Fruit fly (Drosophila melanogaster) whole organism, pupa: ENCODE measurements around the gene Lsd-2.
A peak's percentile ranks its signal among the peaks of the same experiment; 100 is the strongest.

Experiments
- CG10348 ChIP-seq: fragments of 200-800 bp; sonication (Bioruptor generic); IDR thresholded peaks from 2 replicates; pipeline ENCODE4 v1.3.6; 2022; ENCODE audit warnings: missing biosample characterization, missing genetic modification characterization
- CG12605 ChIP-seq: fragments of 200-800 bp; sonication (Bioruptor generic); IDR thresholded peaks from 2 replicates; pipeline ENCODE4 v1.3.6; 2022; ENCODE audit warnings: missing biosample characterization, missing genetic modification characterization
- CG13204 ChIP-seq: fragments of 200-800 bp; sonication (Bioruptor generic); optimal IDR thresholded peaks from 2 replicates; lab custom pipeline; 2018; ENCODE audit warnings: missing biosample characterization, mild to moderate bottlenecking, missing genetic modification characterization, moderate library complexity
- CG14655 ChIP-seq: fragments of 200-800 bp; sonication (Bioruptor generic); optimal IDR thresholded peaks from 3 replicates; lab custom pipeline; 2017; ENCODE audit warnings: mild to moderate bottlenecking, missing biosample characterization, missing genetic modification reagents, missing genetic modification characterization
- CG15710 ChIP-seq: fragments of 200-800 bp; sonication (Bioruptor generic); optimal IDR thresholded peaks from 2 replicates; lab custom pipeline; 2018; ENCODE audit warnings: missing biosample characterization, mild to moderate bottlenecking, missing genetic modification characterization, moderate library complexity
- CG17806 ChIP-seq: fragments of 200-800 bp; sonication (Bioruptor generic); optimal IDR thresholded peaks from 2 replicates; lab custom pipeline; 2018; ENCODE audit warnings: missing biosample characterization, mild to moderate bottlenecking, missing genetic modification characterization, moderate library complexity
- CG32121 ChIP-seq: fragments of 200-800 bp; sonication (Bioruptor generic); IDR thresholded peaks from 2 replicates; pipeline ENCODE4 v1.3.6; 2022; ENCODE audit warnings: missing biosample characterization, missing genetic modification characterization
- CG34367 ChIP-seq: fragments of 200-800 bp; sonication (Bioruptor generic); optimal IDR thresholded peaks from 2 replicates; lab custom pipeline; 2018; ENCODE audit warnings: missing biosample characterization, mild to moderate bottlenecking, missing genetic modification characterization
- CG4496 ChIP-seq: fragments of 200-800 bp; sonication (Bioruptor generic); IDR thresholded peaks from 3 replicates; pipeline ENCODE4 v1.3.6; 2022; ENCODE audit warnings: missing biosample characterization, missing genetic modification characterization
- CG8159 ChIP-seq: fragments of 200-800 bp; sonication (Bioruptor generic); optimal IDR thresholded peaks from 3 replicates; lab custom pipeline; 2018; ENCODE audit warnings: missing biosample characterization, mild to moderate bottlenecking, missing genetic modification characterization, moderate library complexity
- CG8301 ChIP-seq: fragments of 200-800 bp; sonication (Bioruptor generic); optimal IDR thresholded peaks from 2 replicates; lab custom pipeline; 2018; ENCODE audit warnings: missing biosample characterization, mild to moderate bottlenecking, missing genetic modification characterization
- CG9948 ChIP-seq: fragments of 200-800 bp; sonication (Bioruptor generic); optimal IDR thresholded peaks from 2 replicates; lab custom pipeline; 2018; ENCODE audit warnings: missing biosample characterization, mild to moderate bottlenecking, missing genetic modification characterization, moderate library complexity
- D1 ChIP-seq: fragments of 200-800 bp; sonication (Bioruptor generic); optimal IDR thresholded peaks from 2 replicates; lab custom pipeline; 2018; ENCODE audit warnings: missing biosample characterization, mild to moderate bottlenecking, missing genetic modification characterization, moderate library complexity
- EcR ChIP-seq: fragments of 200-800 bp; sonication (Bioruptor generic); optimal IDR thresholded peaks from 3 replicates; lab custom pipeline; 2019; ENCODE audit warnings: missing biosample characterization, missing genetic modification characterization, mild to moderate bottlenecking, moderate library complexity, missing genetic modification reagents
- Ets98B ChIP-seq: fragments of 200-800 bp; sonication (Bioruptor generic); IDR thresholded peaks from 2 replicates; pipeline ENCODE4 v1.3.6; 2022; ENCODE audit warnings: missing biosample characterization, missing genetic modification characterization
- Pif1A ChIP-seq: fragments of 200-800 bp; sonication (Bioruptor generic); optimal IDR thresholded peaks from 3 replicates; lab custom pipeline; 2016; ENCODE audit warnings: missing biosample characterization, missing genetic modification characterization
- Pif1B ChIP-seq: fragments of 200-800 bp; sonication (Bioruptor generic); optimal IDR thresholded peaks from 3 replicates; lab custom pipeline; 2016; ENCODE audit warnings: missing biosample characterization, missing genetic modification characterization
- Snoo ChIP-seq: fragments of 200-800 bp; sonication (Bioruptor generic); optimal IDR thresholded peaks from 3 replicates; lab custom pipeline; 2017; ENCODE audit warnings: missing biosample characterization, mild to moderate bottlenecking, missing genetic modification characterization, inconsistent platforms
- fd96Ca ChIP-seq: fragments of 200-800 bp; sonication (Bioruptor generic); IDR thresholded peaks from 3 replicates; pipeline ENCODE4 v1.3.6; 2022; ENCODE audit warnings: missing biosample characterization, missing genetic modification characterization
- gl ChIP-seq: fragments of 200-800 bp; sonication (Bioruptor generic); optimal IDR thresholded peaks from 2 replicates; lab custom pipeline; 2018; ENCODE audit warnings: missing biosample characterization, mild to moderate bottlenecking, missing genetic modification characterization
- rn ChIP-seq: fragments of 200-800 bp; sonication (Bioruptor generic); IDR thresholded peaks from 2 replicates; pipeline ENCODE4 v1.3.6; 2022; ENCODE audit warnings: missing biosample characterization, missing genetic modification characterization

Lsd-2 gene

DNA sequence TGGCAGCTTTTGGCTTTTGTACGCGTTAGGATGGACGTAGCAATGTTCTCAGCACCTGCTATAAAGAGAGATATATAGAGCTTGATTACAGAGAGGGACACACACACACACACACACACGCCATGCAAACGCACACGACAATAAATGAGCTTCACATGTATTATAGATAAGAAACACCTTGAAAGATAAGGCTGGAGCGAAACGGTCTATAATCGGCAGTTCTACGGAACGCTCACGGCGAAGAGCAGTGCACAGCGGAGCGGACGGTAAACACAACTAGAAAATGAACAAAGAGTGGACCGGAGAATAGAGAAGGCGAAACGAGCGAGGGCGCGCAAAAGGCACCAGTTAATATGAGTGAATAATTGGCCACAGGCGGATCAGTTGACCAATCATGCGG lies 27.3 kb downstream of the Lsd-2 start:
- TF ChIP-seq CG17806 (no peak), EcR (GFP tag; lab: Kevin White, UChicago) (peak; percentile 4)
- TF ChIP-seq, all 21 proteins: peak for 1

DNA sequence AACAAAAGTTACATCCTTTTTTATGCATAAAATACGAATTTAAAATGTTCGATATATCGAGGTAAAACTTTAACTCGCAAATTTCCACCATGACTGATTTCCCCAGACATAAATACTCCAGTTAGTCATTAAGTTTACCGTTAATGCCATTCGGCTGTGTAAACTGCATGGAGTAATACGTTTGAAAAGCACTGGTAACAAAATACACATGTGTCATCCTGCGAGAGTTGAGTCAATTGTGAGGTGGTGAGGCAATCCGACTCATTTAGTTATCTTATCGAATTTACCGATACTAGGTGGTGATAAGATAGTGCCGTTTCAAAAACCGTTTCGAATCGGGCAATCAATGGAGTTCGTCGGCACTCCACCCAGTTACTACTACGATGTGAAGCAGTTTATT lies 30.4 kb downstream of the Lsd-2 start:
- TF ChIP-seq Pif1B: no peak
- TF ChIP-seq EcR (GFP tag; lab: Kevin White, UChicago): no peak
- no peak for TF ChIP-seq rn (GFP tag; lab: Robert Waterston, UW)
- TF ChIP-seq CG12605: no peak
- TF ChIP-seq gl: no peak
- no peak for TF ChIP-seq Pif1A (GFP tag; lab: Kevin White, UChicago)
- no peak for TF ChIP-seq Snoo (tag; lab: Kevin White, UChicago)

DNA sequence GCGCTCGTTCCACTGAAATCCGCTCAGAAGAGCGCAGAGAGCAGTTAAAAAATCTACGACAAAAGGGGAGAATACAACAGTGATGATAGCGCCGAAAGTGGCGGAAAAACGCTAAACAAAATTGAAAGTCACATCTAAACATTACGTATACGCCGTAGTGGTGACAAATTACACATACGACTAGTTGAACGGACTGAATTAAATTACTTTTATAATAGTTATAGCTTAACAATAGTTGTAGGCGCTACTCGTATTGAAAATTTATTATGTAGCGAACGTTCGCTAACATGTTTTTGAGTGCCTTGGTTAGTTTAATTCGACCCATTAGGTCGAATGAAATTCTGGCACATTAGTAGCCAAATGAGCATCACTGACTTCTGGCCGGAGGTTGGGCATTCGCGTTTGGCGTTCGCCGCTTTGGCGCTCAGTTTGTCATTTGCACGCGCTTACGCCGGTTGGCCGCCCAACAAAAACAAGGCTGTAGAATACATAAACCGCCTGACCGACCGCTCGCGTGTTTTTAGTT lies 32.3 kb downstream of the Lsd-2 start, which contains the start of gene CG5541:
Gene CG5541 (plus strand): TSS at position 424 of the 526 bp plus-strand sequence.
- TF ChIP-seq CG9948 (tag; lab: Kevin White, UChicago) (no peak), gl (no peak), CG15710 (tag; lab: Kevin White, UChicago) (peak; percentile 35), Ets98B (no peak), CG10348 (GFP tag; lab: Robert Waterston, UW) (no peak), Pif1A (GFP tag; lab: Kevin White, UChicago) (peak; percentile 48), CG34367 (tag; lab: Kevin White, UChicago) (no peak), CG4496 (no peak; the same call in 2 of the 3 replicates), CG32121 (GFP tag; lab: Robert Waterston, UW) (peak; percentile 7; the same call in 1 of the 2 replicates), Pif1B (peak; percentile 34), CG8301 (tag; lab: Kevin White, UChicago) (no peak), D1 (tag; lab: Kevin White, UChicago) (no peak), CG17806 (no peak), CG8159 (tag; lab: Kevin White, UChicago) (peak; percentile 40), Snoo (tag; lab: Kevin White, UChicago) (peak; percentile 12), rn (GFP tag; lab: Robert Waterston, UW) (no peak), EcR (GFP tag; lab: Kevin White, UChicago) (no peak), CG14655 (GFP tag; lab: Kevin White, UChicago) (peak; percentile 34), CG12605 (no peak), fd96Ca (GFP tag; lab: Robert Waterston, UW) (0 out of 3 replicates have a peak, but pooled peaks have one; percentile 4), CG13204 (GFP tag; lab: Kevin White, UChicago) (no peak)

DNA sequence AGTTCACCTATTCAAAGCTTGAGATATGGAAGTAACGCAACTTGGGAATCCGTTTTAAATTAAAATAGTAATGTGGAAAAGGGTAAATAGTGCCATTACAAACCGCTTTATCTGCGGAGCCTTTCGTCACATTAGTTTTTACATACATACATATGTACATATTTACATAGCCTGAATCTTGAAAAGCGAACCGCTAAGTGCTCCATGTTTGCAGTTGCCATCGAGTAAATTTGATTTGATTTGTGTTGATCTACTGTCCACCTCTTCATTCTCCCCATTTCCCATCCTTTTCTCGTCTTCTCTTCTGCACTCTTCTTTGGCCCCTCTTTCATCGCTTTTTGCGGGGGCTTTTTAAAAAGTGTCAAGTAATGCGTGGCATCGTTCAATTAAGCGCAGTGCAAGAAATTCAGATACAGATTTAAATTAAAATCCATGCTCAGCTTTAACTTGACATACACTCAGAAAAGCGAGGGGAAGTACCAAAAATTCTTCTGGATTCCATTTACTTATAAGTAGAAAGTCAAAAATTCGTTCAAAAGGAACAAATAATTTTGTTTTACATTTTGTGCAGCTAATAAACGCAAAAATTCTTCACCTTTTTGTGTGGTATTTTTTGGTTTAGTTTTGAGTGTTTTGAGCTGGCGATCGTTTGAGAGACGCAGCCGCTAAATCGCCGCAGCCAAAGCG lies 32.9 kb downstream of the Lsd-2 start:
- TF ChIP-seq CG34367 (tag; lab: Kevin White, UChicago) (peak; percentile 51), Snoo (tag; lab: Kevin White, UChicago) (peak; percentile 53), CG15710 (tag; lab: Kevin White, UChicago) (peak; percentile 53), EcR (GFP tag; lab: Kevin White, UChicago) (no peak), CG10348 (GFP tag; lab: Robert Waterston, UW) (peak; percentile 62; the same call in 1 of the 2 replicates), Pif1B (peak; percentile 70), CG14655 (GFP tag; lab: Kevin White, UChicago) (peak; percentile 80), CG32121 (GFP tag; lab: Robert Waterston, UW) (peak; percentile 85), CG9948 (tag; lab: Kevin White, UChicago) (peak; percentile 65), CG12605 (peak; percentile 89), gl (no peak), fd96Ca (GFP tag; lab: Robert Waterston, UW) (peak; percentile 83), rn (GFP tag; lab: Robert Waterston, UW) (peak; percentile 75), CG13204 (GFP tag; lab: Kevin White, UChicago) (no peak), D1 (tag; lab: Kevin White, UChicago) (no peak), CG4496 (peak; percentile 90), CG8301 (tag; lab: Kevin White, UChicago) (peak; percentile 80), CG17806 (peak; percentile 74), Ets98B (peak; percentile 88), CG8159 (tag; lab: Kevin White, UChicago) (peak; percentile 59), Pif1A (GFP tag; lab: Kevin White, UChicago) (peak; percentile 59)

DNA sequence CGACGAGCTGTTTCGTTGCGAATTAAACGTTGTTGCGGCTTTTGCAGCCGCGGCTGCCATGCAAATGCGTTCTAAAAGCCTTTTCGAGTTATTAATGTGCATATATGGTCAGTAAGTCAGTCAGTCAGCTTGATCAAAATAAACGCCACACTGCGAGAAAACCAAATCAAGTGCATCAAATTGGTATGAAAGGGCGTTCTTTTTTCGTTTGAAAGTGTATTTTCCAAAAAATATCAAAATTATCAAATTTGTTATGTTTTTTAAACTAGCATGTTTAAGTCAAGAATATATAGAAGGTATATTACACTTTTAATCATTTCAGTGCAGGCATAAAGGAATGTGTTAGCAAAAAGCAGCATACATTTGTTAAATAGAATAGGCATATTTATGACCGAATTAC lies 33.5 kb downstream of the Lsd-2 start:
- TF ChIP-seq fd96Ca (GFP tag; lab: Robert Waterston, UW) (0 out of 3 replicates have a peak, but pooled peaks have one; percentile 7), CG13204 (GFP tag; lab: Kevin White, UChicago) (no peak), Pif1B (no peak), CG4496 (peak; percentile 68; the same call in 2 of the 3 replicates), D1 (tag; lab: Kevin White, UChicago) (no peak), CG15710 (tag; lab: Kevin White, UChicago) (no peak), CG14655 (GFP tag; lab: Kevin White, UChicago) (peak; percentile 7), CG8159 (tag; lab: Kevin White, UChicago) (peak; percentile 8), CG17806 (peak; percentile 34), CG10348 (GFP tag; lab: Robert Waterston, UW) (no peak), EcR (GFP tag; lab: Kevin White, UChicago) (no peak), gl (no peak), CG9948 (tag; lab: Kevin White, UChicago) (peak; percentile 2), Pif1A (GFP tag; lab: Kevin White, UChicago) (no peak), CG12605 (no peak), Snoo (tag; lab: Kevin White, UChicago) (no peak), CG34367 (tag; lab: Kevin White, UChicago) (no peak), CG8301 (tag; lab: Kevin White, UChicago) (no peak), Ets98B (peak; percentile 27), rn (GFP tag; lab: Robert Waterston, UW) (no peak), CG32121 (GFP tag; lab: Robert Waterston, UW) (peak; percentile 62)
